Worm (Caenorhabditis elegans) whole organism, L2 larva: ENCODE results near the gene F49C12.3.
A peak's percentile ranks its signal among the peaks of the same experiment; 100 is the strongest.

Experiments
- C34F6.9 ChIP-seq: fragments of 150-350 bp; optimal IDR thresholded peaks from 2 replicates; lab custom pipeline; 2014; ENCODE audit warnings: missing biosample characterization, missing genetic modification characterization
- F13H6.1 ChIP-seq: sonication (generic microtip); optimal IDR thresholded peaks from 2 replicates; lab custom pipeline; 2016; ENCODE audit warnings: missing genetic modification characterization, missing compliant biosample characterization
- R02D3.7 ChIP-seq: fragments of 150-350 bp; optimal IDR thresholded peaks from 2 replicates; lab custom pipeline; 2014; ENCODE audit warnings: missing biosample characterization, missing genetic modification characterization
- Y55F3AM.14 ChIP-seq: fragments of 200-800 bp; sonication (Bioruptor generic); optimal IDR thresholded peaks from 2 replicates; lab custom pipeline; 2018; ENCODE audit warnings: mild to moderate bottlenecking, missing genetic modification characterization, missing compliant biosample characterization
- ZK546.5 ChIP-seq: sonication (generic microtip); optimal IDR thresholded peaks from 2 replicates; lab custom pipeline; 2017; ENCODE audit warnings: missing biosample characterization, missing genetic modification characterization
- alr-1 ChIP-seq: fragments of 150-350 bp; optimal IDR thresholded peaks from 2 replicates; lab custom pipeline; 2014; ENCODE audit warnings: missing biosample characterization, missing genetic modification characterization
- aly-2 ChIP-seq: fragments of 150-350 bp; optimal IDR thresholded peaks from 2 replicates; lab custom pipeline; 2014; ENCODE audit warnings: missing biosample characterization, missing genetic modification characterization
- ama-1 ChIP-seq: fragments of 150-350 bp; optimal IDR thresholded peaks from 2 replicates; lab custom pipeline; 2018; ENCODE audit warnings: inconsistent platforms
- ceh-16 ChIP-seq: fragments of 150-350 bp; optimal IDR thresholded peaks from 2 replicates; lab custom pipeline; 2014; ENCODE audit warnings: missing biosample characterization, missing genetic modification characterization
- ceh-82 ChIP-seq: fragments of 150-350 bp; optimal IDR thresholded peaks from 2 replicates; lab custom pipeline; 2014; ENCODE audit warnings: missing biosample characterization, missing genetic modification characterization
- crh-2 ChIP-seq: sonication (generic microtip); optimal IDR thresholded peaks from 2 replicates; lab custom pipeline; 2017; ENCODE audit warnings: missing biosample characterization, missing genetic modification characterization
- dmd-4 ChIP-seq: sonication (generic microtip); optimal IDR thresholded peaks from 2 replicates; lab custom pipeline; 2017; ENCODE audit warnings: missing biosample characterization, missing genetic modification characterization
- egl-27 ChIP-seq: sonication (generic microtip); optimal IDR thresholded peaks from 3 replicates; lab custom pipeline; 2017; ENCODE audit warnings: missing biosample characterization, missing genetic modification reagents, missing genetic modification characterization
- elt-1 ChIP-seq: fragments of 150-350 bp; optimal IDR thresholded peaks from 2 replicates; lab custom pipeline; 2014; ENCODE audit warnings: missing biosample characterization, missing genetic modification characterization
- fos-1 ChIP-seq: fragments of 150-350 bp; optimal IDR thresholded peaks from 2 replicates; lab custom pipeline; 2014; ENCODE audit warnings: missing biosample characterization, missing genetic modification characterization
- gmeb-1 ChIP-seq: fragments of 150-350 bp; optimal IDR thresholded peaks from 2 replicates; lab custom pipeline; 2014; ENCODE audit warnings: missing biosample characterization, missing genetic modification characterization
- lin-11 ChIP-seq: fragments of 150-350 bp; sonication (generic microtip); optimal IDR thresholded peaks from 2 replicates; lab custom pipeline; 2014; ENCODE audit warnings: missing biosample characterization, missing genetic modification characterization, inconsistent platforms, mixed read lengths
- lin-13 ChIP-seq: fragments of 150-350 bp; optimal IDR thresholded peaks from 2 replicates; lab custom pipeline; 2014; ENCODE audit warnings: missing biosample characterization, missing genetic modification reagents, missing genetic modification characterization
- lin-39 ChIP-seq: fragments of 150-350 bp; optimal IDR thresholded peaks from 2 replicates; lab custom pipeline; 2014; ENCODE audit warnings: missing biosample characterization, missing genetic modification reagents, missing genetic modification characterization
- lsy-2 ChIP-seq, 2 experiments: fragments of 150-350 bp in 1 of 2; sonication (generic microtip) in 1 of 2; optimal IDR thresholded peaks; 2 replicates each; lab custom pipeline; 2014 to 2017; ENCODE audit warnings: missing biosample characterization in 2 of 2, missing genetic modification characterization in 2 of 2
- mab-5 ChIP-seq: fragments of 150-350 bp; optimal IDR thresholded peaks from 2 replicates; lab custom pipeline; 2014; ENCODE audit warnings: missing biosample characterization, missing genetic modification characterization
- mbf-1 ChIP-seq: sonication (generic microtip); optimal IDR thresholded peaks from 2 replicates; lab custom pipeline; 2017; ENCODE audit warnings: missing biosample characterization, missing genetic modification characterization
- mdl-1 ChIP-seq, 2 experiments: fragments of 150-350 bp in 1 of 2; sonication (generic microtip) in 1 of 2; optimal IDR thresholded peaks; 2 replicates each; lab custom pipeline; 2017; ENCODE audit warnings: missing biosample characterization in 2 of 2, missing genetic modification characterization in 2 of 2
- nhr-10 ChIP-seq: sonication (generic microtip); optimal IDR thresholded peaks from 2 replicates; lab custom pipeline; 2017; ENCODE audit warnings: missing biosample characterization, missing genetic modification characterization
- nhr-11 ChIP-seq: fragments of 150-350 bp; optimal IDR thresholded peaks from 2 replicates; lab custom pipeline; 2014; ENCODE audit warnings: missing biosample characterization, missing genetic modification characterization
- nhr-129 ChIP-seq: fragments of 150-350 bp; optimal IDR thresholded peaks from 2 replicates; lab custom pipeline; 2014; ENCODE audit warnings: missing biosample characterization, missing genetic modification characterization
- nhr-21 ChIP-seq: fragments of 150-350 bp; optimal IDR thresholded peaks from 2 replicates; lab custom pipeline; 2014; ENCODE audit warnings: missing biosample characterization, missing genetic modification characterization
- nhr-23 ChIP-seq: fragments of 150-350 bp; optimal IDR thresholded peaks from 2 replicates; lab custom pipeline; 2014; ENCODE audit warnings: missing biosample characterization, missing genetic modification reagents, missing genetic modification characterization
- nhr-25 ChIP-seq: fragments of 150-350 bp; sonication (generic microtip); optimal IDR thresholded peaks from 3 replicates; lab custom pipeline; 2014; ENCODE audit warnings: missing biosample characterization, missing genetic modification characterization
- nhr-77 ChIP-seq: fragments of 150-350 bp; optimal IDR thresholded peaks from 2 replicates; lab custom pipeline; 2014; ENCODE audit warnings: missing biosample characterization, missing genetic modification characterization
- peb-1 ChIP-seq: fragments of 150-350 bp; optimal IDR thresholded peaks from 2 replicates; lab custom pipeline; 2014; ENCODE audit warnings: missing biosample characterization, missing genetic modification characterization
- sem-4 ChIP-seq: fragments of 150-350 bp; optimal IDR thresholded peaks from 2 replicates; lab custom pipeline; 2014; ENCODE audit warnings: missing biosample characterization, missing genetic modification reagents, missing genetic modification characterization
- sma-3 ChIP-seq: sonication (generic microtip); optimal IDR thresholded peaks from 2 replicates; lab custom pipeline; 2016; ENCODE audit warnings: missing genetic modification reagents, missing genetic modification characterization, missing compliant biosample characterization
- sma-9 ChIP-seq, 2 experiments: fragments of 150-350 bp in 1 of 2; sonication (generic microtip) in 1 of 2; optimal IDR thresholded peaks; 2 replicates each; lab custom pipeline; 2014 to 2016; ENCODE audit warnings: missing genetic modification characterization in 2 of 2, mild to moderate bottlenecking in 1 of 2, missing biosample characterization in 1 of 2, missing compliant biosample characterization in 1 of 2, missing genetic modification reagents in 1 of 2, moderate library complexity in 1 of 2
- snpc-4 ChIP-seq: fragments of 150-350 bp; optimal IDR thresholded peaks from 2 replicates; lab custom pipeline; 2014; ENCODE audit warnings: missing biosample characterization, missing genetic modification characterization
- unc-39 ChIP-seq: fragments of 150-350 bp; optimal IDR thresholded peaks from 2 replicates; lab custom pipeline; 2014; ENCODE audit warnings: missing biosample characterization, missing genetic modification characterization
- unc-55 ChIP-seq: fragments of 150-350 bp; sonication (generic microtip); optimal IDR thresholded peaks from 3 replicates; lab custom pipeline; 2014; ENCODE audit warnings: missing biosample characterization, missing genetic modification reagents, missing genetic modification characterization
- unc-62 ChIP-seq: fragments of 150-350 bp; optimal IDR thresholded peaks from 2 replicates; lab custom pipeline; 2014; ENCODE audit warnings: missing biosample characterization, missing genetic modification reagents, missing genetic modification characterization
- zag-1 ChIP-seq: fragments of 150-350 bp; optimal IDR thresholded peaks from 2 replicates; lab custom pipeline; 2014; ENCODE audit warnings: missing biosample characterization, missing genetic modification characterization
- ztf-1 ChIP-seq: fragments of 200-800 bp; sonication (Bioruptor generic); conservative IDR thresholded peaks from 2 replicates; pipeline ENCODE4 v1.3.6; 2022; ENCODE audit warnings: missing genetic modification characterization, missing compliant biosample characterization
- ztf-11 ChIP-seq: sonication (generic microtip); optimal IDR thresholded peaks from 2 replicates; lab custom pipeline; 2017; ENCODE audit warnings: missing biosample characterization, missing genetic modification characterization
- ztf-4 ChIP-seq: fragments of 150-350 bp; optimal IDR thresholded peaks from 2 replicates; lab custom pipeline; 2014; ENCODE audit warnings: missing biosample characterization, missing genetic modification characterization

F49C12.3 gene

DNA sequence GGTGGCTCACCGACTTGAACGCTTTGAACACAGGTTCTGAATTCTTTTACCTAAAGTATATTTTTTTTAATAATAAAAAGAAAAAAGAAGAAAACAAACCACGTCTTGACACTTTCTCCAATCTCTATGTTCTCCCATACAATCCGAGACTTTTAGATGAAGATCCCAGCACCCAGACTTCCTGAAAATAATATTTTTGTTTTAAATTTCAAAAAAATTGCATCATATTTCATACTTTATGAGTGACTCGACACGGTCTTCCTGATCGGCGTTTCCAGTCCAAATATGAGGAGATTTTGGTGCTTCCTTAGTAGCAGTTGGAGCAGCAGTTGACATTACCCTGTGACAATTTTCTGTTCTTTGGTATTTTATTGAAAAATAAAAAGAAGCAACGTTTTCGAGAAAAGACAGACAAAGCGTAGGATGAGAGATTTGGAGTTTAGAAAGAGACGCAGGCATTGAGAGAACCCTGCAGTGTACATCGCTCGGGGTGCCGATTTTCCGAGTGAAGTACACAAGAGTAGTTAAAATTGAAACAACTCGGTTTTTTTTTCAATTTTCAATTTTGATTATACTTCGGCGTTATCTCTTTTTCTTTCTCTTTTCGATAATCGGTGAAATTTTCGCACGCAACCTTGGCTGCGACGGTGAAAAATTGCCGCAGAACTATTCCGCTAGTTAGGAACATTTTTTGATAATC is 35.5 kb downstream of the F49C12.3 start, which contains the start of the genes coa-4 and T20D3.14 (continued):
- TF ChIP-seq F13H6.1 (tag; lab: Kevin White, UChicago) (peak; percentile 28), nhr-21 (tag; lab: Kevin White, UChicago) (no peak), mab-5 (tag; lab: Kevin White, UChicago) (no peak), lsy-2 (tag; optimal IDR thresholded peaks at IDR 0.05; lab: Kevin White, UChicago) (peak in 1 of 2 experiments; percentile 69), egl-27 (tag; lab: Kevin White, UChicago) (no peak), fos-1 (tag; lab: Kevin White, UChicago) (peak; percentile 63), nhr-23 (tag; lab: Kevin White, UChicago) (no peak), lin-11 (no peak), ztf-4 (tag; lab: Kevin White, UChicago) (no peak), unc-55 (peak; percentile 39), peb-1 (no peak), unc-39 (tag; lab: Kevin White, UChicago) (no peak), lin-13 (GFP tag; lab: Kevin White, UChicago) (peak; percentile 23), ztf-1 (GFP tag; lab: Robert Waterston, UW) (no peak)
- TF ChIP-seq, all 48 proteins: peak for 12

DNA sequence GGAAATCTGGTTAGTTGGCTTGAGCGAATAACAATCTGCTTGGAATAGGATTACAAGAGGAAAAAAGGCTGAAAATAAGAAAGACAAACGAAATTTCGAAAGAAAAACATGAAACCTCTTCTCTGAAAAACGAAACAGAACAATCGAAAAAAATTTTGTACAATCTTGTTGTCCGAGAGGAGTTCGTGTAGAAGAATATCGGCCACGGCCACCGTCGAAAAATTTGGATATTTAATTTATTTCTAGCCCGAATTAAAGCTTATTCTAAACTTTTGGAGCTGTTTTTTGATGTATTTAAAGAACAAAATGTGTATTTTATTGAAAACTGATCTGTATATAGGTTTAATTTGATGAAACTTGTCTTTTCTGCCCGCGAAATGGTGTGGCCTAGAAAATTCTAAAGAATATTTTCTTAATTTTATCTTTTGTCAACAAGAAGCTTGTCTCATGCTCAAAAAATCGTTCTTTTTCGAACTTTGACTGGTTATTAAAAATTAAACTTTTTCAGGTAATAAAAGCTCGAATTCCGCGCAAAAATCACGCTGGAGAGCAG is 36.4 kb downstream of the F49C12.3 start, which contains the start of gene T20D3.5:
Gene T20D3.5, plus strand, starts transcription at position 503 of the 553 bp plus-strand sequence.
- TF ChIP-seq snpc-4 (tag; lab: Kevin White, UChicago) (no peak), elt-1 (tag; lab: Kevin White, UChicago) (no peak), C34F6.9 (tag; lab: Kevin White, UChicago) (no peak), zag-1 (tag; lab: Kevin White, UChicago) (no peak), ceh-82 (no peak), egl-27 (tag; lab: Kevin White, UChicago) (no peak), peb-1 (no peak), Y55F3AM.14 (no peak), ztf-1 (GFP tag; lab: Robert Waterston, UW) (no peak), mbf-1 (no peak), lsy-2 (tag; optimal IDR thresholded peaks at IDR 0.05; lab: Kevin White, UChicago) (no peak), ama-1 (lab: Kevin White, UChicago) (no peak), ceh-16 (no peak), crh-2 (tag; lab: Kevin White, UChicago) (no peak), lin-13 (GFP tag; lab: Kevin White, UChicago) (no peak), alr-1 (tag; lab: Kevin White, UChicago) (no peak)
- TF ChIP-seq, all 48 proteins: peak for 0

ce11 chrIV:9339205-9339604 is 39.0 kb downstream of the F49C12.3 start, which contains the start of gene T20D3.6:
Gene T20D3.6, minus strand, starts transcription at chrIV:9339305.
- TF ChIP-seq fos-1 (tag; lab: Kevin White, UChicago) (no peak), ceh-82 (no peak), nhr-21 (tag; lab: Kevin White, UChicago) (no peak), mdl-1 (tag; optimal IDR thresholded peaks at IDR 0.05; lab: Kevin White, UChicago) (no peak), nhr-77 (tag; lab: Kevin White, UChicago) (no peak), dmd-4 (tag; lab: Kevin White, UChicago) (no peak), ztf-11 (tag; lab: Kevin White, UChicago) (no peak), crh-2 (tag; lab: Kevin White, UChicago) (no peak), sem-4 (no peak)

DNA sequence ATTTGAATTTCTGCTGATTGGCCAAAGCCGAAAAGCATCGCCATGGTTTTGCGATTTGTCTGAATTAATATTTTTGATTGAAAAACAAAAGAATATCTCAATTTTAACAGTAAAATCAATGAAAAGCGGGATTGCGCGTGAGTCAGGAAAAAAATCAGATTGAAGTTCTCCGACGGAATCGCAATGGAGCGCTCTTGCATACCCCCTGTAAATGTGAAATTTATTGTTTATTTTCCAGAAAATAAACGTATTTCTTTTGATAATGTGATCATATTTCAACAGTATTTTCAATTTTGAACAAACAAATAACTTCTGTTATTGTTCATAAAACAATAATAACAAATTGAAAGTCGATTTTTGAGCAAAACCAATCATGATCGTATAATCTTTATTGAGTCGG is 41.4 kb downstream of the F49C12.3 start, which contains the start of gene vps-26:
Gene vps-26, minus strand, starts transcription at position 200 of the 400 bp plus-strand sequence.
- TF ChIP-seq ztf-4 (tag; lab: Kevin White, UChicago) = no peak
- TF ChIP-seq mab-5 (tag; lab: Kevin White, UChicago) = no peak
- TF ChIP-seq lin-13 (GFP tag; lab: Kevin White, UChicago) = no peak
- no peak for TF ChIP-seq F13H6.1 (tag; lab: Kevin White, UChicago)
- no peak for TF ChIP-seq ceh-82
- TF ChIP-seq ztf-11 (tag; lab: Kevin White, UChicago) = no peak
- TF ChIP-seq sma-3 (GFP tag; lab: Kevin White, UChicago) = no peak
- no peak for TF ChIP-seq ZK546.5
- no peak for TF ChIP-seq unc-62 (GFP tag; lab: Kevin White, UChicago)
- TF ChIP-seq nhr-23 (tag; lab: Kevin White, UChicago) = no peak
- no peak for TF ChIP-seq lin-11
- no peak for TF ChIP-seq nhr-10
- no peak for TF ChIP-seq nhr-21 (tag; lab: Kevin White, UChicago)
- TF ChIP-seq ama-1 (lab: Kevin White, UChicago) = no peak
- no peak for TF ChIP-seq mbf-1
- TF ChIP-seq R02D3.7 (tag; lab: Kevin White, UChicago) = no peak
- peak; percentile 48 for TF ChIP-seq C34F6.9 (tag; lab: Kevin White, UChicago)
- TF ChIP-seq zag-1 (tag; lab: Kevin White, UChicago) = no peak
- peak; percentile 40 for TF ChIP-seq nhr-129 (tag; lab: Kevin White, UChicago)
- peak; percentile 26 for TF ChIP-seq unc-55
- TF ChIP-seq aly-2 (tag; lab: Kevin White, UChicago) = no peak
- TF ChIP-seq fos-1 (tag; lab: Kevin White, UChicago) = peak; percentile 47
- TF ChIP-seq sma-9 (GFP tag; optimal IDR thresholded peaks at IDR 0.05; lab: Kevin White, UChicago) = no peak
- TF ChIP-seq sma-9 (tag; optimal IDR thresholded peaks at IDR 0.05; lab: Kevin White, UChicago) = no peak
- TF ChIP-seq dmd-4 (tag; lab: Kevin White, UChicago) = no peak
- TF ChIP-seq lin-39 (tag; lab: Kevin White, UChicago) = no peak
- TF ChIP-seq nhr-25 (tag; lab: Kevin White, UChicago) = no peak
- TF ChIP-seq egl-27 (tag; lab: Kevin White, UChicago) = no peak
- no peak for TF ChIP-seq unc-39 (tag; lab: Kevin White, UChicago)
- no peak for TF ChIP-seq nhr-11 (tag; lab: Kevin White, UChicago)
- TF ChIP-seq crh-2 (tag; lab: Kevin White, UChicago) = no peak
- no peak for TF ChIP-seq gmeb-1 (tag; lab: Kevin White, UChicago)
- TF ChIP-seq alr-1 (tag; lab: Kevin White, UChicago) = no peak
